Worm (Caenorhabditis elegans) whole organism, L4 larva: ENCODE measurements around the gene kin-24.

Experiments
- ZK546.5 ChIP-seq, 2 experiments: sonication (generic microtip); optimal IDR thresholded peaks; 2 replicates each; lab custom pipeline; 2017; ENCODE audit warnings: missing biosample characterization in 2 of 2, missing genetic modification characterization in 2 of 2
- daf-19 ChIP-seq: fragments of 200-800 bp; sonication (Bioruptor generic); conservative IDR thresholded peaks from 2 replicates; pipeline ENCODE4 v1.3.6; 2022; ENCODE audit warnings: missing genetic modification characterization, missing compliant biosample characterization
- mep-1 ChIP-seq: fragments of 150-350 bp; sonication (generic microtip); optimal IDR thresholded peaks from 3 replicates; lab custom pipeline; 2014; ENCODE audit warnings: missing biosample characterization, missing genetic modification characterization

DNA sequence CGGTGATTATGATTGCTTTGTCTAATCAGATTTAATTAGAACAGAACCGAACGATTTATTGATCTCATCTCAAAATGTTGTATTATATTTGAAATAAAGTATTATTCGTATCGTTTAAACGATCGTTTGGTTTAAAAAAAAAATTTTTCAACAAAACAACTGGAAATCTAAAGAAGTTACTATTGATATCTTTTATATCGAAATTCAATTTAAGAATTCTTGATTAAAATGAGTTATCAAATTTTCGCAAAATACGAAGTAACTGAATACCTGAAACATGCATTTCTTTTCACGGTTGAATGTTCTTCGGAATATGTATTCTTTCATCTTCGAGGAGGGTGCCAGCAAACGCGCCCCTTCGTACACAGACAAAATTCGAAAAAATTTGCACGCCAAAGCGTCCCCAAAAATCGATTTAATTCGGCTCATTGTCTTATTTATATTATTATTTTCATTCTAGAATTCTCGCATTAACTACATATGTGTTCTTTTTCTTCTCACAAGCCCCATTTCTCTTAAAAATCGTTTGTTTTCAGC lies 17.1 kb upstream of the kin-24 start, which contains the start of gene npp-1:
- TF ChIP-seq daf-19 (GFP tag; lab: Robert Waterston, UW) (no peak), mep-1 (tag; lab: Kevin White, UChicago) (no peak), ZK546.5 (tag; optimal IDR thresholded peaks at IDR 0.05; lab: Kevin White, UChicago) (no peak)
